Fruit fly (Drosophila melanogaster) whole organism, adult: ENCODE results near the gene Ccdc85.

Experiments
- CG11617 ChIP-seq: fragments of 200-800 bp; sonication (Bioruptor generic); optimal IDR thresholded peaks from 2 replicates; lab custom pipeline; 2017; ENCODE audit warnings: mild to moderate bottlenecking, missing biosample characterization, missing genetic modification reagents, missing genetic modification characterization
- CG12768 ChIP-seq: fragments of 200-800 bp; sonication (Bioruptor generic); optimal IDR thresholded peaks from 2 replicates; lab custom pipeline; 2017; ENCODE audit warnings: missing biosample characterization, missing genetic modification characterization, mild to moderate bottlenecking, moderate library complexity, missing genetic modification reagents
- CG14711 ChIP-seq: fragments of 200-800 bp; sonication (Bioruptor generic); optimal IDR thresholded peaks from 2 replicates; lab custom pipeline; 2018; ENCODE audit warnings: missing biosample characterization, mild to moderate bottlenecking, missing genetic modification characterization, moderate library complexity
- CG1620 ChIP-seq: fragments of 200-800 bp; sonication (Bioruptor generic); optimal IDR thresholded peaks from 2 replicates; lab custom pipeline; 2016; ENCODE audit warnings: missing biosample characterization, missing genetic modification characterization
- CG33017 ChIP-seq: fragments of 200-800 bp; sonication (Bioruptor generic); optimal IDR thresholded peaks from 2 replicates; lab custom pipeline; 2018; ENCODE audit warnings: missing biosample characterization, mild to moderate bottlenecking, missing genetic modification characterization, moderate library complexity
- CG5204 ChIP-seq: fragments of 200-800 bp; sonication (Bioruptor generic); optimal IDR thresholded peaks from 2 replicates; lab custom pipeline; 2016; ENCODE audit warnings: missing biosample characterization, missing genetic modification characterization
- CG7045 ChIP-seq: fragments of 200-800 bp; sonication (Bioruptor generic); optimal IDR thresholded peaks from 2 replicates; lab custom pipeline; 2017; ENCODE audit warnings: missing biosample characterization, mild to moderate bottlenecking, missing genetic modification characterization
- CG7101 ChIP-seq: fragments of 200-800 bp; sonication (Bioruptor generic); optimal IDR thresholded peaks from 2 replicates; lab custom pipeline; 2018; ENCODE audit warnings: missing biosample characterization, mild to moderate bottlenecking, missing genetic modification characterization, moderate library complexity
- Clk ChIP-seq: fragments of 200-800 bp; sonication (Bioruptor generic); optimal IDR thresholded peaks from 2 replicates; lab custom pipeline; 2017; ENCODE audit warnings: missing biosample characterization, missing genetic modification characterization
- Crg-1 ChIP-seq: fragments of 200-800 bp; sonication (Bioruptor generic); optimal IDR thresholded peaks from 2 replicates; lab custom pipeline; 2016; ENCODE audit warnings: missing biosample characterization, missing genetic modification characterization
- Hr96 ChIP-seq: fragments of 200-800 bp; sonication (Bioruptor generic); optimal IDR thresholded peaks from 2 replicates; lab custom pipeline; 2016; ENCODE audit warnings: missing biosample characterization, missing genetic modification characterization
- Mnt ChIP-seq: fragments of 200-800 bp; sonication (Bioruptor generic); optimal IDR thresholded peaks from 2 replicates; lab custom pipeline; 2016; ENCODE audit warnings: missing biosample characterization, mild to moderate bottlenecking, missing genetic modification characterization
- bab1 ChIP-seq: fragments of 200-800 bp; sonication (Bioruptor generic); optimal IDR thresholded peaks from 3 replicates; lab custom pipeline; 2019; ENCODE audit warnings: missing biosample characterization, mild to moderate bottlenecking, missing genetic modification characterization, moderate library complexity
- cic ChIP-seq: fragments of 200-800 bp; sonication (Bioruptor generic); optimal IDR thresholded peaks from 2 replicates; lab custom pipeline; 2017; ENCODE audit warnings: missing biosample characterization, mild to moderate bottlenecking, missing genetic modification characterization, moderate library complexity
- cnc ChIP-seq, 2 experiments: fragments of >200 bp; optimal IDR thresholded peaks; 2 replicates each; lab custom pipeline; 2017
- kay ChIP-seq: fragments of 200-800 bp; sonication (Bioruptor generic); peaks from one replicate; lab custom pipeline; 2016; ENCODE audit warnings: missing biosample characterization, missing genetic modification characterization, borderline replicate concordance
- ovo ChIP-seq: fragments of 200-800 bp; sonication (Bioruptor generic); optimal IDR thresholded peaks from 2 replicates; lab custom pipeline; 2016; ENCODE audit warnings: missing biosample characterization, missing genetic modification characterization
- pad ChIP-seq: fragments of 200-800 bp; sonication (Bioruptor generic); optimal IDR thresholded peaks from 3 replicates; lab custom pipeline; 2017; ENCODE audit warnings: missing biosample characterization, missing genetic modification characterization, mild to moderate bottlenecking, moderate library complexity, missing genetic modification reagents
- tj ChIP-seq: fragments of 200-800 bp; sonication (Bioruptor generic); optimal IDR thresholded peaks from 3 replicates; lab custom pipeline; 2017; ENCODE audit warnings: missing biosample characterization, mild to moderate bottlenecking, missing genetic modification characterization, moderate library complexity
- toe ChIP-seq: fragments of 200-800 bp; sonication (Bioruptor generic); optimal IDR thresholded peaks from 2 replicates; lab custom pipeline; 2016; ENCODE audit warnings: missing biosample characterization, missing genetic modification characterization

Gene Ccdc85

DNA sequence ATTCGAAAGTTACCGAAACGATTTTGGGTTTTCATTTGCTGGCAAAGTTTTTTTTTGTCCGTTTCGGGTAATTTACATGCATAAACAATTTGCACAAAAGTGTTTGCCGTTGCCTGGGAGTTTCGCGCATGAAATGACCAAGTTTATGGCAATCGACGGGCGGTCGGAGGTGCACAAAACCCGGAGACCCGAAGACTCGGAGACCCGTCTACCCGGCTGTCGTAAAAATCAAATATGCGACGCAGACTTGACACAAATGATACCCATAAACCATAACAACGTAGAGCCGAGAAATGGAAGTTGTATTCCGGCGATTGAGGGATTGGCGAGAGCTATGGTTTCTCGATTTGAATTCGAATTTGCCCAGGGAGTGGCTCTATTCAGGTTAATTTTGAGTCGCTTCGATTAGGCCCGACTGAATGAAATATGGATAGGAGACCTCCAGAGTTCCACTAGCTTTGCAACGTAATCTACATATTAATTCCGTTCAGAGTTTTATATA lies 7.9 kb downstream of the Ccdc85 start:
- TF ChIP-seq CG14711 (tag; lab: Kevin White, UChicago) (no peak), CG11617 (GFP tag; lab: Kevin White, UChicago) (no peak), cnc (optimal IDR thresholded peaks at IDR 0.05; lab: Kevin White, UChicago) (no peak), Mnt (no peak), CG12768 (GFP tag; lab: Kevin White, UChicago) (no peak)

DNA sequence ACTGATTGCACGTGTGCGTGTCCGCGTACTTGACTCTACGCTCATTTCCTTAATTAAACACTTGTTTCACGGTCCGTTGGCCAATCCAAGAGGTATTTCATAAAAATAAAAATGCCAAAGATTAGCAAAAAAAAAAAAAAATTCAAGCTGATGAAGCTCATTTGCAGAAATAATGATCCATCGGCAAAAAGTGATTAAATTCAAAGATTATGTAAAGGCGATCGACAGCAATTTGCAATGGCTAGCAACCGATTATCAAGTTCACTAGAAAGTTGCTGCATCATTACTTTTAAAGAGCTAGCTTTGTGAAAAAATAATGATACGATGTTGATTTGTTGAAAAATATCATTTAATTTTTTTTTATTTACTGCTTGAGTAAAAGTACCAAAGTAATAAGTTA lies 10.4 kb downstream of the Ccdc85 start:
- TF ChIP-seq CG14711 (tag; lab: Kevin White, UChicago), result no peak
- no peak for TF ChIP-seq CG33017 (tag; lab: Kevin White, UChicago)
- no peak for TF ChIP-seq pad
- TF ChIP-seq tj (GFP tag; lab: Kevin White, UChicago), result peak; percentile 96
- no peak for TF ChIP-seq Crg-1 (GFP tag; lab: Kevin White, UChicago)

DNA sequence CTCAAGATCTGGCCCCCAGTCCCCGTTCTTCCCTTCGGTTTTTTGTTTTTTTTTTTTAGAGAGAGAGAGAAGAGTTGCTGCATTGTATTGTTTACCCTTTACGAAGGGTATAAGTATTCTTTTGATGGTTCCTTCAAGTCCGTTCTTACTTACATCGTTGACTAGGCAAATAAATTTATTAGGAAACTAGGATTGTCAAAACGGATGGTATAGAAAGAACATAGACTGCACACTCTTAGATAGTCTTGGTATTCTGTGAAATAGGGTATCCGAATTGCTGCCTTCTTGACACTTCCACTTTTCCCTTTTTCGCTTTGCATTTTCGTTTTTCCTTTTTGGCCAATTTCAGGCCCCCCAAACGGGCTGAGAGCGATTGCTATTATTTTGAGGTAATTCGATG lies 12.4 kb downstream of the Ccdc85 start:
- TF ChIP-seq Crg-1 (GFP tag; lab: Kevin White, UChicago) (no peak), Hr96 (no peak), CG5204 (GFP tag; lab: Kevin White, UChicago) (no peak), tj (GFP tag; lab: Kevin White, UChicago) (no peak), CG1620 (GFP tag; lab: Kevin White, UChicago) (no peak), pad (no peak), kay (no peak), bab1 (no peak), CG7101 (tag; lab: Kevin White, UChicago) (no peak), cnc (optimal IDR thresholded peaks at IDR 0.05; lab: Kevin White, UChicago) (no peak), CG14711 (tag; lab: Kevin White, UChicago) (no peak), CG7045 (GFP tag; lab: Kevin White, UChicago) (no peak), Mnt (no peak), CG33017 (tag; lab: Kevin White, UChicago) (no peak), CG11617 (GFP tag; lab: Kevin White, UChicago) (no peak), ovo (GFP tag; lab: Kevin White, UChicago) (no peak), Clk (GFP tag; lab: Kevin White, UChicago) (no peak), CG12768 (GFP tag; lab: Kevin White, UChicago) (no peak)

DNA sequence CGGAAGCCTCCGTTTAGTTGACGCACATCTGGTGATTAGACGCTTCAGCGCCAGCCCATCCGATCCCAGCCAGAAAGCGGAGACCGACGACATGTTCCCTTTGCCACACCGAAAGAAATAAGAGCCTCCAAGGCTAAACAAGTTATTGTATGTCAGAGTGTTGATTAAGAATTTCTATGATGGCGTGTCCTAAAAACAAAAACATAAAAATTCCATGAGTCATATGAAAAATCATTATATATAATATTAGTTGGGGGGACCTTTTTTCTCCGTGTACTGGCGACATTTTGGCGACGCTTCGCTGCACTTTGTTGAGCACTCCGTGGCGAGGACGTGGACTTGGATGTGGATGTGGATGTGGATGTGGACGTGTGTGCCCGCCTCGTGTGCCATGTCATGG lies 13.7 kb downstream of the Ccdc85 start:
- TF ChIP-seq tj (GFP tag; lab: Kevin White, UChicago) (no peak), Hr96 (no peak), bab1 (no peak), Mnt (no peak), CG7101 (tag; lab: Kevin White, UChicago) (no peak), CG1620 (GFP tag; lab: Kevin White, UChicago) (no peak), CG5204 (GFP tag; lab: Kevin White, UChicago) (no peak), CG7045 (GFP tag; lab: Kevin White, UChicago) (no peak), cnc (optimal IDR thresholded peaks at IDR 0.05; lab: Kevin White, UChicago) (no peak), ovo (GFP tag; lab: Kevin White, UChicago) (no peak), CG12768 (GFP tag; lab: Kevin White, UChicago) (no peak), pad (no peak)

DNA sequence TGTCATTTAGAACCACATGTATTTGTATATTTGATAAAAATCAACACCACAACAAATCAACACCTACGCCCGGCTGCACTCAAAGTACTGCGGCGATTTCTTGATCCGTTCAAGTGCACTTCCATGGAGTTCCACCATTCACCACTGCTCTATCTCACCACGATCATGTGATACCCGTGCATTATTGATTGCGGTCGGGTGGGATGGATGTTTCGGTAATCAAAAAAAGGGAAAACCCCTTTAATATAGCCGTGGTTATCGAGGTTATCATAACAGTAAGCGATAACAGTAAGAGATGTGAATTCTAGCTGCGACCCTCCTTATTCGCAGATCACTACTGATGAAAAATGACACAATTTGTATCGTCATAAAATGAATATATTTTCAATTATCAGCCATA lies 19.1 kb downstream of the Ccdc85 start, which contains the start of the genes CG17224 and CG17264:
Gene CG17224, minus strand, starts transcription at position 97 of the 400 bp plus-strand sequence.
Gene CG17264, plus strand, starts transcription at position 297 of the 400 bp plus-strand sequence.
- TF ChIP-seq CG12768 (GFP tag; lab: Kevin White, UChicago), result no peak
- TF ChIP-seq pad, result no peak
- TF ChIP-seq CG5204 (GFP tag; lab: Kevin White, UChicago), result no peak
- no peak for TF ChIP-seq tj (GFP tag; lab: Kevin White, UChicago)
- TF ChIP-seq bab1, result peak; percentile 30
- no peak for TF ChIP-seq CG7045 (GFP tag; lab: Kevin White, UChicago)
- TF ChIP-seq kay, result no peak
- TF ChIP-seq Mnt, result peak; percentile 58
- TF ChIP-seq CG33017 (tag; lab: Kevin White, UChicago), result no peak
- TF ChIP-seq ovo (GFP tag; lab: Kevin White, UChicago), result no peak
- TF ChIP-seq Clk (GFP tag; lab: Kevin White, UChicago), result no peak
- peak; percentile 11 for TF ChIP-seq CG14711 (tag; lab: Kevin White, UChicago)
- TF ChIP-seq CG11617 (GFP tag; lab: Kevin White, UChicago), result no peak
- TF ChIP-seq Hr96, result no peak
- TF ChIP-seq Crg-1 (GFP tag; lab: Kevin White, UChicago), result no peak
- TF ChIP-seq CG1620 (GFP tag; lab: Kevin White, UChicago), result no peak
- peak; percentile 25 for TF ChIP-seq cic
- no peak for TF ChIP-seq toe
- no peak for TF ChIP-seq cnc (optimal IDR thresholded peaks at IDR 0.05; lab: Kevin White, UChicago)
- TF ChIP-seq CG7101 (tag; lab: Kevin White, UChicago), result no peak

DNA sequence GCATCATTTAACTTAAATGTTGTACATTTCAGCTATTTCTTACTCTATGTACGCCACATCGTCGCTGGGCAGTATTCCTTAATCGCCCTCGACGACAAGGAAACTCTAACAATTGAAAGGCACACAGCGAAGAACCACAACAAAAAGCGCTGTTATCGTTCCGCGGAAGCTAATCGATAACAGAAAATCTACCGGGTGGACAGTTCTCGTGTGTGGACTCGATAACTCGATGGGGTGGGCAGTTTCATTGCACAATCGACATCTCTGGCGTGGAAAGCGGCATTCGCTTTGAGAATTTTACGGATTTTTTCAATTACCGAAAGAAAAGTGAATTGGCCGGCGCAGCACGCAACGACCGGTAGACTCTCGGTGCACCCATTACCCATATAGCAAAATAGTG lies 23.9 kb downstream of the Ccdc85 start, which contains the start of the genes alpha4GT1 and Prp40:
Gene alpha4GT1, minus strand, starts transcription at position 156 of the 400 bp plus-strand sequence.
Gene Prp40, plus strand, starts transcription at position 241 of the 400 bp plus-strand sequence.
- no peak for TF ChIP-seq ovo (GFP tag; lab: Kevin White, UChicago)
- TF ChIP-seq toe, result no peak
- TF ChIP-seq Clk (GFP tag; lab: Kevin White, UChicago), result no peak
- no peak for TF ChIP-seq CG5204 (GFP tag; lab: Kevin White, UChicago)
- peak; percentile 18 for TF ChIP-seq CG14711 (tag; lab: Kevin White, UChicago)
- TF ChIP-seq Mnt, result peak; percentile 31
- peak; percentile 16 for TF ChIP-seq bab1
- TF ChIP-seq Hr96, result no peak
- no peak for TF ChIP-seq CG7101 (tag; lab: Kevin White, UChicago)
